Worm (Caenorhabditis elegans) whole organism, late embryonic: Measurements from ENCODE around the gene fbxa-12.

Experiments
- C08G9.2 ChIP-seq: sonication (generic microtip); optimal IDR thresholded peaks from 2 replicates; lab custom pipeline; 2016; ENCODE audit warnings: mild to moderate bottlenecking, missing genetic modification characterization, moderate library complexity, missing compliant biosample characterization
- F13H6.1 ChIP-seq: sonication (generic microtip); optimal IDR thresholded peaks from 2 replicates; lab custom pipeline; 2016; ENCODE audit warnings: missing genetic modification characterization, missing compliant biosample characterization
- K09A11.1 ChIP-seq: sonication (generic microtip); optimal IDR thresholded peaks from 2 replicates; lab custom pipeline; 2017; ENCODE audit warnings: antibody characterized with exemption, mild to moderate bottlenecking, missing genetic modification characterization, missing compliant biosample characterization; ENCODE audit not compliant: insufficient read depth
- T23F11.4 ChIP-seq: fragments of 200-800 bp; sonication (Bioruptor generic); optimal IDR thresholded peaks from 2 replicates; lab custom pipeline; 2018; ENCODE audit warnings: mild to moderate bottlenecking, missing genetic modification characterization, missing compliant biosample characterization
- Y22D7AL.16 ChIP-seq: sonication (generic microtip); optimal IDR thresholded peaks from 2 replicates; lab custom pipeline; 2016; ENCODE audit warnings: missing genetic modification characterization, missing compliant biosample characterization
- ahr-1 ChIP-seq: sonication (generic microtip); optimal IDR thresholded peaks from 2 replicates; lab custom pipeline; 2016; ENCODE audit warnings: missing genetic modification characterization, missing compliant biosample characterization
- ceh-14 ChIP-seq: sonication (generic microtip); optimal IDR thresholded peaks from 2 replicates; lab custom pipeline; 2016; ENCODE audit warnings: missing genotype, missing genetic modification characterization, missing compliant biosample characterization
- ceh-18 ChIP-seq: sonication (generic microtip); optimal IDR thresholded peaks from 2 replicates; lab custom pipeline; 2016; ENCODE audit warnings: missing genetic modification characterization, missing compliant biosample characterization
- ceh-19 ChIP-seq: fragments of 200-800 bp; sonication (Bioruptor generic); optimal IDR thresholded peaks from 2 replicates; lab custom pipeline; 2018; ENCODE audit warnings: mild to moderate bottlenecking, missing genetic modification characterization, missing compliant biosample characterization
- ceh-2 ChIP-seq: sonication (generic microtip); optimal IDR thresholded peaks from 2 replicates; lab custom pipeline; 2016; ENCODE audit warnings: missing genotype, missing genetic modification characterization, missing compliant biosample characterization
- ceh-30 ChIP-seq: fragments of 150-350 bp; optimal IDR thresholded peaks from 2 replicates; lab custom pipeline; 2014; ENCODE audit warnings: missing biosample characterization, missing genetic modification characterization
- ceh-31 ChIP-seq: sonication (generic microtip); optimal IDR thresholded peaks from 2 replicates; lab custom pipeline; 2016; ENCODE audit warnings: missing genetic modification characterization, missing compliant biosample characterization
- ceh-6 ChIP-seq: fragments of 200-800 bp; sonication (Bioruptor generic); optimal IDR thresholded peaks from 2 replicates; lab custom pipeline; 2018; ENCODE audit warnings: mild to moderate bottlenecking, missing genetic modification characterization, missing compliant biosample characterization
- ceh-9 ChIP-seq: sonication (generic microtip); optimal IDR thresholded peaks from 2 replicates; lab custom pipeline; 2016; ENCODE audit warnings: mild to moderate bottlenecking, missing genetic modification characterization, inconsistent platforms, missing compliant biosample characterization
- che-1 ChIP-seq: sonication (generic microtip); optimal IDR thresholded peaks from 2 replicates; lab custom pipeline; 2016; ENCODE audit warnings: mild to moderate bottlenecking, missing genetic modification characterization, missing compliant biosample characterization
- dmd-4 ChIP-seq: sonication (generic microtip); optimal IDR thresholded peaks from 2 replicates; lab custom pipeline; 2016; ENCODE audit warnings: borderline replicate concordance, missing genetic modification characterization, missing compliant biosample characterization
- elt-2 ChIP-seq: sonication (generic microtip); optimal IDR thresholded peaks from 2 replicates; lab custom pipeline; 2016; ENCODE audit warnings: missing genetic modification reagents, missing genetic modification characterization, missing compliant biosample characterization
- elt-4 ChIP-seq: sonication (generic microtip); optimal IDR thresholded peaks from 2 replicates; lab custom pipeline; 2016; ENCODE audit warnings: missing genetic modification characterization, missing compliant biosample characterization
- ets-4 ChIP-seq: sonication (generic microtip); optimal IDR thresholded peaks from 2 replicates; lab custom pipeline; 2016; ENCODE audit warnings: missing genetic modification characterization, missing compliant biosample characterization
- eyg-1 ChIP-seq: sonication (generic microtip); optimal IDR thresholded peaks from 2 replicates; lab custom pipeline; 2016; ENCODE audit warnings: missing genotype, missing genetic modification characterization, missing compliant biosample characterization
- fkh-10 ChIP-seq: fragments of 150-350 bp; optimal IDR thresholded peaks from 2 replicates; lab custom pipeline; 2014; ENCODE audit warnings: missing biosample characterization, missing genetic modification reagents, missing genetic modification characterization
- gmeb-2 ChIP-seq: sonication (generic microtip); optimal IDR thresholded peaks from 2 replicates; lab custom pipeline; 2016; ENCODE audit warnings: missing genetic modification characterization, inconsistent platforms, missing compliant biosample characterization
- hlh-13 ChIP-seq: fragments of 200-800 bp; sonication (Bioruptor generic); optimal IDR thresholded peaks from 2 replicates; lab custom pipeline; 2018; ENCODE audit warnings: mild to moderate bottlenecking, missing genetic modification characterization, missing compliant biosample characterization
- hlh-30 ChIP-seq: sonication (generic microtip); optimal IDR thresholded peaks from 2 replicates; lab custom pipeline; 2017; ENCODE audit warnings: antibody characterized with exemption, missing genetic modification characterization, missing compliant biosample characterization; ENCODE audit not compliant: insufficient read depth
- hlh-8 ChIP-seq: sonication (generic microtip); optimal IDR thresholded peaks from 2 replicates; lab custom pipeline; 2016; ENCODE audit warnings: missing genotype, missing genetic modification characterization, missing compliant biosample characterization
- lim-6 ChIP-seq: sonication (generic microtip); optimal IDR thresholded peaks from 2 replicates; lab custom pipeline; 2016; ENCODE audit warnings: missing genetic modification characterization, missing compliant biosample characterization
- lin-11 ChIP-seq: fragments of 200-800 bp; sonication (Bioruptor generic); optimal IDR thresholded peaks from 2 replicates; lab custom pipeline; 2018; ENCODE audit warnings: mild to moderate bottlenecking, missing genetic modification characterization, missing compliant biosample characterization
- madf-2 ChIP-seq: sonication (generic microtip); optimal IDR thresholded peaks from 2 replicates; lab custom pipeline; 2017; ENCODE audit warnings: missing genetic modification characterization, missing compliant biosample characterization
- mec-3 ChIP-seq: sonication (generic microtip); optimal IDR thresholded peaks from 2 replicates; lab custom pipeline; 2016; ENCODE audit warnings: borderline replicate concordance, missing genetic modification characterization, missing compliant biosample characterization
- nfya-1 ChIP-seq: sonication (generic microtip); optimal IDR thresholded peaks from 2 replicates; lab custom pipeline; 2017; ENCODE audit warnings: missing genetic modification characterization, mild to moderate bottlenecking, missing compliant biosample characterization, antibody characterized with exemption, moderate library complexity
- nhr-232 ChIP-seq: sonication (generic microtip); optimal IDR thresholded peaks from 2 replicates; lab custom pipeline; 2016; ENCODE audit warnings: missing genetic modification characterization, missing compliant biosample characterization
- npax-4 ChIP-seq: sonication (generic microtip); optimal IDR thresholded peaks from 2 replicates; lab custom pipeline; 2016; ENCODE audit warnings: missing genetic modification characterization, missing compliant biosample characterization
- odd-2 ChIP-seq: sonication (generic microtip); optimal IDR thresholded peaks from 2 replicates; lab custom pipeline; 2017; ENCODE audit warnings: antibody characterized with exemption, mild to moderate bottlenecking, missing genetic modification characterization, missing compliant biosample characterization
- pax-1 ChIP-seq: fragments of 150-350 bp; optimal IDR thresholded peaks from 2 replicates; lab custom pipeline; 2014; ENCODE audit warnings: missing biosample characterization, missing genetic modification characterization
- pha-2 ChIP-seq: sonication (generic microtip); optimal IDR thresholded peaks from 2 replicates; lab custom pipeline; 2017; ENCODE audit warnings: mild to moderate bottlenecking, missing genetic modification characterization, missing compliant biosample characterization
- pha-4 ChIP-seq: fragments of 150-350 bp; optimal IDR thresholded peaks from 2 replicates; lab custom pipeline; 2018; ENCODE audit warnings: missing biosample characterization, missing genetic modification reagents, missing genetic modification characterization
- pros-1 ChIP-seq: fragments of 150-350 bp; optimal IDR thresholded peaks from 2 replicates; lab custom pipeline; 2014; ENCODE audit warnings: missing biosample characterization, missing genetic modification reagents, missing genetic modification characterization
- ref-2 ChIP-seq: sonication (generic microtip); optimal IDR thresholded peaks from 2 replicates; lab custom pipeline; 2016; ENCODE audit warnings: missing genetic modification characterization, missing compliant biosample characterization
- sdc-2 ChIP-seq: sonication (generic microtip); optimal IDR thresholded peaks from 2 replicates; lab custom pipeline; 2016; ENCODE audit warnings: missing genotype, missing genetic modification characterization, missing compliant biosample characterization
- tbx-2 ChIP-seq: sonication (generic microtip); optimal IDR thresholded peaks from 2 replicates; lab custom pipeline; 2016; ENCODE audit warnings: missing genetic modification characterization, missing compliant biosample characterization
- ttx-3 ChIP-seq: sonication (generic microtip); optimal IDR thresholded peaks from 2 replicates; lab custom pipeline; 2016; ENCODE audit warnings: missing genetic modification reagents, missing genetic modification characterization, missing compliant biosample characterization
- unc-42 ChIP-seq: sonication (generic microtip); optimal IDR thresholded peaks from 2 replicates; lab custom pipeline; 2016; ENCODE audit warnings: missing genotype, missing genetic modification characterization, missing compliant biosample characterization
- unc-55 ChIP-seq: sonication (generic microtip); optimal IDR thresholded peaks from 2 replicates; lab custom pipeline; 2017; ENCODE audit warnings: missing biosample characterization, missing genetic modification reagents, missing genetic modification characterization
- zip-5 ChIP-seq: sonication (generic microtip); optimal IDR thresholded peaks from 2 replicates; lab custom pipeline; 2016; ENCODE audit warnings: missing genetic modification characterization, missing compliant biosample characterization
- ztf-16 ChIP-seq: sonication (generic microtip); optimal IDR thresholded peaks from 2 replicates; lab custom pipeline; 2017; ENCODE audit warnings: missing genetic modification characterization, missing compliant biosample characterization

The fbxa-12 gene

DNA sequence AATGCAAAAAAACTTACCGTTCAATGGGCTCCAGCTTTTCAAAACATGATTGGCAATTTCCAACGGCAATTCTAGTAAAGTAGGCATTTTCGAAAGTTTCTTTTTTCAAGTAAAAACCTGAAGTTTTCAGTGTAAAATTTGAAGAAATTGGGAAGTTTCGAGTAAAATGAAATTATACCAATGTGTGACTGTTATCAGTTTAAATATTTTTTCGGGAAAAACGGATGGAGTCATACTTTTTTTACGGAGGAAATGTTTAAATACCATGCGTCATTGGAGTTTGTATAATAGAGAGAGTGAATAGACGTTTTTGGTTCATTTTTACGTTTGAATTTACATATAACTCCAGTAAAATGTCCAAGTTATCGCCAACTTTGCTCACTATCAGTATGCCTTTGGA lies at the start of gene fbxa-12:
Gene fbxa-12 (plus strand): TSS at position 301 of the 400 bp plus-strand sequence.
- TF ChIP-seq pax-1 (no peak), elt-4 (tag; lab: Kevin White, UChicago) (no peak), Y22D7AL.16 (tag; lab: Kevin White, UChicago) (no peak), ceh-9 (no peak), lin-11 (tag; lab: Kevin White, UChicago) (no peak), ref-2 (tag; lab: Kevin White, UChicago) (no peak), C08G9.2 (tag; lab: Kevin White, UChicago) (no peak), pros-1 (tag; lab: Kevin White, UChicago) (no peak), mec-3 (tag; lab: Kevin White, UChicago) (no peak), npax-4 (tag; lab: Kevin White, UChicago) (no peak), pha-2 (tag; lab: Kevin White, UChicago) (no peak), ceh-30 (no peak), ceh-31 (tag; lab: Kevin White, UChicago) (no peak), ahr-1 (tag; lab: Kevin White, UChicago) (no peak), ets-4 (tag; lab: Kevin White, UChicago) (no peak), ztf-16 (tag; lab: Kevin White, UChicago) (no peak), ceh-19 (GFP tag; lab: Kevin White, UChicago) (no peak)

DNA sequence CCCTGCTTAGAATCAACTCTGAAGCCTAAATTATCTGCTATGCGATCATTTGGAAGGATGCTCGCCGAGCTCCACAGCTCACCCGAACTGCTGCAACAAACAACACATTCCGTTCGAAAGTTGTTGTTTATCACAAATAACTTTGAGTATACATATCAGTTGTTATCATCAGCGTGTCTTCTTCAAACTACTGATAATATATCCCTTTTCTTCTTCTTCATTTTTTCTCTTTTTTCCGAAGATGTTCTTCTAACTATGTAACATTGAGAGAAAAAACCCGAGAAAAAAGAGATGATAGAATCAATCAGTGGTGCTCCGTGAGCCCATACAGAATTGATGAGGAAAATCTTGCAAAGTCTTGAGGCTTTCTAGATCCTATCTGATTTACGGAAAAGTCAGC lies 49.0 kb upstream of the fbxa-12 start:
- TF ChIP-seq gmeb-2 (tag; lab: Kevin White, UChicago) (no peak), ahr-1 (tag; lab: Kevin White, UChicago) (no peak), che-1 (no peak), ceh-18 (tag; lab: Kevin White, UChicago) (peak; percentile 43), F13H6.1 (tag; lab: Kevin White, UChicago) (no peak), elt-2 (tag; lab: Kevin White, UChicago) (peak; percentile 67), unc-55 (no peak), mec-3 (tag; lab: Kevin White, UChicago) (no peak)

DNA sequence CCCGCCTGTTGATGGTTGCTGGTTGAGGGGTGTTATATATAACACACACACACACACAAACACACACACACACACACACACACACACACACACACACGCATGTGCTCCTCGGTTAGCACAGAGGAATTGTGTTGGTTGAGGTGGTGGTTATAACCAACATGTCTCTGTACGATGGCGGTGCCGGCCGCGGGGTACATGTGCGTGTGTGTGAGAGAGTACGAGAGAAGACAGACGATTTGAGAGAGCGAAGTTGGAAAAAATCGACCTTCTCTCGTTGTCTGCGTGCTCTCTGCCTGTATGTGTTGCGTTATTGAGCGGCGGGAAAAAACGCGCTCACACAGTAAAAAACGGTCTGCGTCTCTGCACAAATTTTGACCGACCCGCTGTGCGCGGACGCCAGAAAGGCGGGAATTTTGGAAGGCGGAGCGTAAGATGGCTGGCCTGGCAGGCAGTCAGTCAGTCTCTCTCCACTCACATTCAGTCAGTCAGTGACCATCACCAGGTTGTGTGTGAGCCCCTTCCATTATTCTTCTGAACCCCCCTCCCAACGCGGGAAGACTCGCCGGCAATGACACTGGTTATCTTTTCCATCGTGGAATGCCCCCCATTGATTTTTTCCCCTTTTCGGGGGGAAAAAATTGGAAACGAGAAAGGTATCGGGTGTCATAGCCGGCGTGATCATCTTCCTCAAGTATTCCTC lies 47.5 kb upstream of the fbxa-12 start:
- TF ChIP-seq gmeb-2 (tag; lab: Kevin White, UChicago) (no peak), zip-5 (tag; lab: Kevin White, UChicago) (no peak), C08G9.2 (tag; lab: Kevin White, UChicago) (no peak), nhr-232 (tag; lab: Kevin White, UChicago) (no peak), pha-2 (tag; lab: Kevin White, UChicago) (peak; percentile 59), tbx-2 (tag; lab: Kevin White, UChicago) (peak; percentile 66), pha-4 (tag; lab: Kevin White, UChicago) (no peak), ceh-6 (GFP tag; lab: Kevin White, UChicago) (no peak), F13H6.1 (tag; lab: Kevin White, UChicago) (peak; percentile 40), ceh-31 (tag; lab: Kevin White, UChicago) (peak; percentile 53), T23F11.4 (GFP tag; lab: Kevin White, UChicago) (peak; percentile 13), K09A11.1 (no peak), ets-4 (tag; lab: Kevin White, UChicago) (peak; percentile 47), hlh-13 (no peak), Y22D7AL.16 (tag; lab: Kevin White, UChicago) (no peak), unc-42 (tag; lab: Kevin White, UChicago) (no peak), ceh-30 (no peak), ceh-2 (tag; lab: Kevin White, UChicago) (peak; percentile 54), nfya-1 (tag; lab: Kevin White, UChicago) (peak; percentile 52), ttx-3 (tag; lab: Kevin White, UChicago) (no peak), ceh-18 (tag; lab: Kevin White, UChicago) (peak; percentile 95), ceh-14 (tag; lab: Kevin White, UChicago) (no peak), dmd-4 (tag; lab: Kevin White, UChicago) (no peak), madf-2 (tag; lab: Kevin White, UChicago) (no peak), fkh-10 (GFP tag; lab: Kevin White, UChicago) (no peak), elt-4 (tag; lab: Kevin White, UChicago) (no peak), hlh-8 (tag; lab: Kevin White, UChicago) (peak; percentile 51), ztf-16 (tag; lab: Kevin White, UChicago) (no peak), sdc-2 (no peak), odd-2 (tag; lab: Kevin White, UChicago) (no peak), lim-6 (tag; lab: Kevin White, UChicago) (no peak), ref-2 (tag; lab: Kevin White, UChicago) (no peak), npax-4 (tag; lab: Kevin White, UChicago) (no peak), mec-3 (tag; lab: Kevin White, UChicago) (no peak), hlh-30 (tag; lab: Kevin White, UChicago) (peak; percentile 35), unc-55 (no peak), eyg-1 (tag; lab: Kevin White, UChicago) (no peak), che-1 (no peak)
